Worm (Caenorhabditis elegans) whole organism, mixed stage, embryonic: Measurements from ENCODE around the gene nhr-92.

ENCODE experiments used
- M03D4.4 ChIP-seq: sonication (generic microtip); optimal IDR thresholded peaks from 2 replicates; lab custom pipeline; 2017; ENCODE audit warnings: mild to moderate bottlenecking, missing genetic modification characterization, missing compliant biosample characterization
- blmp-1 ChIP-seq: fragments of 150-350 bp; optimal IDR thresholded peaks from 2 replicates; lab custom pipeline; 2014; ENCODE audit warnings: missing biosample characterization, missing genetic modification characterization
- ceh-39 ChIP-seq: fragments of 150-350 bp; optimal IDR thresholded peaks from 2 replicates; lab custom pipeline; 2014; ENCODE audit warnings: missing biosample characterization, missing genetic modification characterization
- ceh-43 ChIP-seq: fragments of 200-800 bp; sonication (Bioruptor generic); optimal IDR thresholded peaks from 2 replicates; lab custom pipeline; 2018; ENCODE audit warnings: mild to moderate bottlenecking, missing genetic modification characterization, moderate library complexity, missing compliant biosample characterization
- ceh-83 ChIP-seq: fragments of 200-800 bp; sonication (Bioruptor generic); optimal IDR thresholded peaks from 2 replicates; lab custom pipeline; 2018; ENCODE audit warnings: mild to moderate bottlenecking, missing genetic modification characterization, missing compliant biosample characterization
- ces-1 ChIP-seq: fragments of 150-350 bp; optimal IDR thresholded peaks from 2 replicates; lab custom pipeline; 2014; ENCODE audit warnings: missing biosample characterization, missing genetic modification reagents, missing genetic modification characterization
- drap-1 ChIP-seq: fragments of 200-800 bp; sonication (Bioruptor generic); optimal IDR thresholded peaks from 3 replicates; lab custom pipeline; 2018; ENCODE audit warnings: mild to moderate bottlenecking, missing genetic modification characterization, missing compliant biosample characterization
- elt-1 ChIP-seq: sonication (generic microtip); optimal IDR thresholded peaks from 2 replicates; lab custom pipeline; 2017; ENCODE audit warnings: missing genetic modification characterization, mild to moderate bottlenecking, missing compliant biosample characterization, antibody characterized with exemption, moderate library complexity, borderline replicate concordance; ENCODE audit not compliant: insufficient read depth
- elt-3 ChIP-seq: fragments of 150-350 bp; optimal IDR thresholded peaks from 2 replicates; lab custom pipeline; 2014; ENCODE audit warnings: missing biosample characterization, missing genetic modification characterization
- flh-1 ChIP-seq: fragments of 200-800 bp; sonication (Bioruptor generic); optimal IDR thresholded peaks from 2 replicates; lab custom pipeline; 2018; ENCODE audit warnings: mild to moderate bottlenecking, missing genetic modification characterization, moderate library complexity, missing compliant biosample characterization
- ham-2 ChIP-seq: fragments of 200-800 bp; sonication (Bioruptor generic); optimal IDR thresholded peaks from 2 replicates; lab custom pipeline; 2018; ENCODE audit warnings: mild to moderate bottlenecking, missing genetic modification characterization, missing compliant biosample characterization
- hlh-1 ChIP-seq: fragments of 150-350 bp; optimal IDR thresholded peaks from 2 replicates; lab custom pipeline; 2014; ENCODE audit warnings: missing biosample characterization, missing genetic modification reagents, missing genetic modification characterization
- lin-13 ChIP-seq: fragments of 150-350 bp; optimal IDR thresholded peaks from 2 replicates; lab custom pipeline; 2014; ENCODE audit warnings: missing biosample characterization, missing genetic modification characterization
- lin-32 ChIP-seq: fragments of 200-800 bp; sonication (Bioruptor generic); optimal IDR thresholded peaks from 2 replicates; lab custom pipeline; 2018; ENCODE audit warnings: mild to moderate bottlenecking, missing genetic modification characterization, missing compliant biosample characterization
- lsy-2 ChIP-seq: fragments of 150-350 bp; optimal IDR thresholded peaks from 2 replicates; lab custom pipeline; 2014; ENCODE audit warnings: missing biosample characterization, missing genetic modification characterization
- mab-5 ChIP-seq: fragments of 150-350 bp; optimal IDR thresholded peaks from 2 replicates; lab custom pipeline; 2014; ENCODE audit warnings: missing biosample characterization, missing genetic modification characterization
- mep-1 ChIP-seq: fragments of 150-350 bp; optimal IDR thresholded peaks from 2 replicates; lab custom pipeline; 2017; ENCODE audit warnings: missing biosample characterization, missing genetic modification reagents, missing genetic modification characterization, inconsistent platforms
- mls-2 ChIP-seq: sonication (generic microtip); optimal IDR thresholded peaks from 2 replicates; lab custom pipeline; 2016; ENCODE audit warnings: mild to moderate bottlenecking, missing genetic modification characterization, moderate library complexity, missing compliant biosample characterization
- nhr-12 ChIP-seq: fragments of 150-350 bp; optimal IDR thresholded peaks from 2 replicates; lab custom pipeline; 2014; ENCODE audit warnings: missing biosample characterization, missing genetic modification characterization
- nhr-28 ChIP-seq: fragments of 150-350 bp; optimal IDR thresholded peaks from 2 replicates; lab custom pipeline; 2014; ENCODE audit warnings: missing biosample characterization, missing genetic modification characterization
- nhr-76 ChIP-seq: sonication (generic microtip); optimal IDR thresholded peaks from 2 replicates; lab custom pipeline; 2017; ENCODE audit warnings: missing biosample characterization, missing genetic modification characterization
- pha-4 ChIP-seq: fragments of 150-350 bp; optimal IDR thresholded peaks from 2 replicates; lab custom pipeline; 2018; ENCODE audit warnings: missing biosample characterization, missing genetic modification reagents, missing genetic modification characterization
- snpc-4 ChIP-seq: fragments of 150-350 bp; optimal IDR thresholded peaks from 2 replicates; lab custom pipeline; 2014; ENCODE audit warnings: missing biosample characterization, missing genetic modification characterization
- sptf-1 ChIP-seq: sonication (generic microtip); optimal IDR thresholded peaks from 2 replicates; lab custom pipeline; 2017; ENCODE audit warnings: mild to moderate bottlenecking, missing genetic modification characterization, moderate library complexity, missing compliant biosample characterization
- tbx-8 ChIP-seq: fragments of 200-800 bp; sonication (Bioruptor generic); optimal IDR thresholded peaks from 2 replicates; lab custom pipeline; 2018; ENCODE audit warnings: mild to moderate bottlenecking, missing genetic modification characterization, moderate library complexity, missing compliant biosample characterization
- unc-120 ChIP-seq: sonication (generic microtip); optimal IDR thresholded peaks from 2 replicates; lab custom pipeline; 2017; ENCODE audit warnings: missing genetic modification characterization, missing compliant biosample characterization; ENCODE audit not compliant: poor library complexity, severe bottlenecking
- unc-39 ChIP-seq: fragments of 150-350 bp; optimal IDR thresholded peaks from 2 replicates; lab custom pipeline; 2014; ENCODE audit warnings: missing biosample characterization, missing genetic modification characterization
- unc-62 ChIP-seq: fragments of 150-350 bp; optimal IDR thresholded peaks from 2 replicates; lab custom pipeline; 2014; ENCODE audit warnings: missing biosample characterization, missing genetic modification reagents, missing genetic modification characterization
- zip-8 ChIP-seq: fragments of 150-350 bp; optimal IDR thresholded peaks from 2 replicates; lab custom pipeline; 2014; ENCODE audit warnings: missing biosample characterization, missing genetic modification characterization
- ztf-11 ChIP-seq: fragments of 150-350 bp; optimal IDR thresholded peaks from 2 replicates; lab custom pipeline; 2014; ENCODE audit warnings: missing biosample characterization, missing genetic modification characterization

nhr-92 gene

ce11 chrIV:1597018-1597417 lies 22.9 kb upstream of the nhr-92 start, which contains the start of gene ced-2:
TSS of gene ced-2 (plus strand) at chrIV:1597318.
- TF ChIP-seq unc-39 = no peak
- TF ChIP-seq pha-4 = no peak
- no peak for TF ChIP-seq ceh-39 (tag; lab: Kevin White, UChicago)
- TF ChIP-seq elt-1 (tag; lab: Kevin White, UChicago) = no peak
- no peak for TF ChIP-seq unc-62 (GFP tag; lab: Kevin White, UChicago)
- TF ChIP-seq sptf-1 = no peak
- TF ChIP-seq lin-13 (tag; lab: Kevin White, UChicago) = no peak
- no peak for TF ChIP-seq blmp-1
- TF ChIP-seq, all 35 proteins: peak for 0

DNA sequence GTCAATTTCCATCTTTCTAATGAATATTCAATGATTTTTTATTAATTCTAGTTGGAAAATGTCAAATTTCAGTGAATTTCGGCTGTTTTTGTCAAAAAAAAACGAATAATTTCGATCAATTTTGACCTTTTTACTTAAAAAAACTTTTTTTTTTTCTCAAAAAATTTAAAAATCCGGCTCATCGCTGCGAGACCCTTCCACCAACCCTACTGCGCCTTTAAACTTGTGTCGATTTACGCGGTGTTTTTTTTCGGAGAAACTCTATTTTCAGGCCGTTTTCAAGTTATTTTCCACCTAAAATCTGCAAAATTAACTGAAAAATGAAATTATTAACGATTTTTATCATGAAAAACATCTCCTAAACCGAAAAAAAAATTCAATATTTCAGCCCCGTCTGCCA lies 19.1 kb upstream of the nhr-92 start:
- TF ChIP-seq elt-3 (tag; lab: Kevin White, UChicago) = no peak
- TF ChIP-seq ces-1 (GFP tag; lab: Kevin White, UChicago) = no peak
- TF ChIP-seq ztf-11 (tag; lab: Kevin White, UChicago) = no peak
- no peak for TF ChIP-seq pha-4

DNA sequence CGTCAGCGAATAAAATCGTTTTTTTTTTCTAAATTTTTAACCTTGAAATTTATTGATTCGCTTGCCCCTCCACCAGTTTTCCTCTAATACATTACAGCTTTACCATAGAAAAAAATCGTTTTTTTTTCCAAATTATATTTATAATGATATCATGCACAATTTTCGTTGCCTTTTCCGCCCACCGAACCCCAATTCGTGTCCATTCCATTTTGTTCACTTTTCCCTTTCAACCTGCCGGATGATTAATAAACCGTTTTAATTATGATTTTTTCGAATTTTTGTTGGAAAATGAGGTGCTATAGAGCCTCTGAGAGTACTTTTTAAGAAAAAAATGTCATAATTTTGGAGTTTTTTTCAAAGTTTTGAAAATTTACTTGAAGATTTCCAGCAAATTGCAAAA lies 18.5 kb upstream of the nhr-92 start, which contains the start of gene set-23:
Gene set-23 (plus strand): TSS at position 301 of the 400 bp plus-strand sequence.
- TF ChIP-seq mls-2 = no peak
- no peak for TF ChIP-seq mep-1 (tag; lab: Kevin White, UChicago)
- no peak for TF ChIP-seq elt-3 (tag; lab: Kevin White, UChicago)
- TF ChIP-seq sptf-1 = no peak
- no peak for TF ChIP-seq nhr-76 (tag; lab: Kevin White, UChicago)
- no peak for TF ChIP-seq nhr-12
- no peak for TF ChIP-seq ztf-11 (tag; lab: Kevin White, UChicago)
- TF ChIP-seq lsy-2 (tag; lab: Kevin White, UChicago) = no peak
- TF ChIP-seq pha-4 = no peak
- no peak for TF ChIP-seq mab-5 (tag; lab: Kevin White, UChicago)
- no peak for TF ChIP-seq nhr-28 (tag; lab: Kevin White, UChicago)
- TF ChIP-seq lin-13 (tag; lab: Kevin White, UChicago) = no peak
- no peak for TF ChIP-seq ham-2 (GFP tag; lab: Kevin White, UChicago)
- no peak for TF ChIP-seq unc-120 (tag; lab: Kevin White, UChicago)
- TF ChIP-seq zip-8 (tag; lab: Kevin White, UChicago) = no peak
- no peak for TF ChIP-seq ces-1 (GFP tag; lab: Kevin White, UChicago)
- TF ChIP-seq tbx-8 (GFP tag; lab: Kevin White, UChicago) = no peak
- TF ChIP-seq snpc-4 (tag; lab: Kevin White, UChicago) = no peak

- no peak for TF ChIP-seq lin-32
- no peak for TF ChIP-seq unc-120 (tag; lab: Kevin White, UChicago)
- TF ChIP-seq ceh-43 = no peak
- TF ChIP-seq elt-3 (tag; lab: Kevin White, UChicago) = no peak
- TF ChIP-seq drap-1 (GFP tag; lab: Kevin White, UChicago) = no peak
- no peak for TF ChIP-seq hlh-1 (tag; lab: Kevin White, UChicago)
- no peak for TF ChIP-seq mab-5 (tag; lab: Kevin White, UChicago)
- TF ChIP-seq sptf-1 = no peak
- no peak for TF ChIP-seq blmp-1
- no peak for TF ChIP-seq nhr-12
- no peak for TF ChIP-seq ham-2 (GFP tag; lab: Kevin White, UChicago)
- TF ChIP-seq ceh-39 (tag; lab: Kevin White, UChicago) = no peak
- no peak for TF ChIP-seq elt-1 (tag; lab: Kevin White, UChicago)
- TF ChIP-seq unc-39 = no peak
- TF ChIP-seq ceh-83 (GFP tag; lab: Kevin White, UChicago) = no peak
- no peak for TF ChIP-seq zip-8 (tag; lab: Kevin White, UChicago)
- TF ChIP-seq ces-1 (GFP tag; lab: Kevin White, UChicago) = no peak
- TF ChIP-seq unc-62 (GFP tag; lab: Kevin White, UChicago) = no peak
Observed at ce11 chrIV:1602936-1603457, 16.9 kb upstream of the nhr-92 start.

DNA sequence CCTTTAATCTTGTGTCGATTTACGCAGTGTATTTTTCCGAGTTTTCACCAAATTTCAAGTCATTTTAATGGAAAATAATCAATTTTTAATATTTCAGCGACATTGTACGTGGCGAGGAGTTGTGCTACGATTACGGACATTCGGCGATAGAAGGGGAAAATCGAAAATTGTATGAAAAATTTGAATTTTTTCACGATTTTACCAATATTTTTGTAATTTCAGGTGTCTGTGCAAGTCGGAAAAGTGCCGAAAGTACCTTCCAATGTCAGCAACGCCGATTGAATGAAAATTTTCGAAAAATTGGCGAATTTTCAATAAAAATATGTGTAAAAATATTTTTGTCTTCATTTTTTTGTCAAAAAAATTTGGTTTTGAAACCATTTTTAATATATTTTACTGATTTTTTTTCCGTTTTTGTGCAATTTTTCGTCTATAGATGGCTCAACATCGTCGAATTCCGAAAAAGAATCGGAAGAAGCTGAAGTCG lies 14.6 kb upstream of the nhr-92 start, which contains the start of gene Y41D4B.11:
Gene Y41D4B.11 (plus strand): TSS at position 437 of the 487 bp plus-strand sequence.
- TF ChIP-seq drap-1 (GFP tag; lab: Kevin White, UChicago) = no peak
- no peak for TF ChIP-seq flh-1
- no peak for TF ChIP-seq ces-1 (GFP tag; lab: Kevin White, UChicago)
- no peak for TF ChIP-seq M03D4.4
